Fruit fly (Drosophila melanogaster) whole organism, pupa: ENCODE measurements around the gene CG42556.
A peak's percentile ranks its signal among the peaks of the same experiment; 100 is the strongest.

Experiments used
- CG10348 ChIP-seq: fragments of 200-800 bp; sonication (Bioruptor generic); IDR thresholded peaks from 2 replicates; pipeline ENCODE4 v1.3.6; 2022; ENCODE audit warnings: missing biosample characterization, missing genetic modification characterization
- CG12605 ChIP-seq: fragments of 200-800 bp; sonication (Bioruptor generic); IDR thresholded peaks from 2 replicates; pipeline ENCODE4 v1.3.6; 2022; ENCODE audit warnings: missing biosample characterization, missing genetic modification characterization
- CG13204 ChIP-seq: fragments of 200-800 bp; sonication (Bioruptor generic); optimal IDR thresholded peaks from 2 replicates; lab custom pipeline; 2018; ENCODE audit warnings: missing biosample characterization, mild to moderate bottlenecking, missing genetic modification characterization, moderate library complexity
- CG14655 ChIP-seq: fragments of 200-800 bp; sonication (Bioruptor generic); optimal IDR thresholded peaks from 3 replicates; lab custom pipeline; 2017; ENCODE audit warnings: mild to moderate bottlenecking, missing biosample characterization, missing genetic modification reagents, missing genetic modification characterization
- CG15710 ChIP-seq: fragments of 200-800 bp; sonication (Bioruptor generic); optimal IDR thresholded peaks from 2 replicates; lab custom pipeline; 2018; ENCODE audit warnings: missing biosample characterization, mild to moderate bottlenecking, missing genetic modification characterization, moderate library complexity
- CG17806 ChIP-seq: fragments of 200-800 bp; sonication (Bioruptor generic); optimal IDR thresholded peaks from 2 replicates; lab custom pipeline; 2018; ENCODE audit warnings: missing biosample characterization, mild to moderate bottlenecking, missing genetic modification characterization, moderate library complexity
- CG32121 ChIP-seq: fragments of 200-800 bp; sonication (Bioruptor generic); IDR thresholded peaks from 2 replicates; pipeline ENCODE4 v1.3.6; 2022; ENCODE audit warnings: missing biosample characterization, missing genetic modification characterization
- CG34367 ChIP-seq: fragments of 200-800 bp; sonication (Bioruptor generic); optimal IDR thresholded peaks from 2 replicates; lab custom pipeline; 2018; ENCODE audit warnings: missing biosample characterization, mild to moderate bottlenecking, missing genetic modification characterization
- CG4496 ChIP-seq: fragments of 200-800 bp; sonication (Bioruptor generic); IDR thresholded peaks from 3 replicates; pipeline ENCODE4 v1.3.6; 2022; ENCODE audit warnings: missing biosample characterization, missing genetic modification characterization
- CG8159 ChIP-seq: fragments of 200-800 bp; sonication (Bioruptor generic); optimal IDR thresholded peaks from 3 replicates; lab custom pipeline; 2018; ENCODE audit warnings: missing biosample characterization, mild to moderate bottlenecking, missing genetic modification characterization, moderate library complexity
- CG8301 ChIP-seq: fragments of 200-800 bp; sonication (Bioruptor generic); optimal IDR thresholded peaks from 2 replicates; lab custom pipeline; 2018; ENCODE audit warnings: missing biosample characterization, mild to moderate bottlenecking, missing genetic modification characterization
- CG9948 ChIP-seq: fragments of 200-800 bp; sonication (Bioruptor generic); optimal IDR thresholded peaks from 2 replicates; lab custom pipeline; 2018; ENCODE audit warnings: missing biosample characterization, mild to moderate bottlenecking, missing genetic modification characterization, moderate library complexity
- D1 ChIP-seq: fragments of 200-800 bp; sonication (Bioruptor generic); optimal IDR thresholded peaks from 2 replicates; lab custom pipeline; 2018; ENCODE audit warnings: missing biosample characterization, mild to moderate bottlenecking, missing genetic modification characterization, moderate library complexity
- EcR ChIP-seq: fragments of 200-800 bp; sonication (Bioruptor generic); optimal IDR thresholded peaks from 3 replicates; lab custom pipeline; 2019; ENCODE audit warnings: missing biosample characterization, missing genetic modification characterization, mild to moderate bottlenecking, moderate library complexity, missing genetic modification reagents
- Ets98B ChIP-seq: fragments of 200-800 bp; sonication (Bioruptor generic); IDR thresholded peaks from 2 replicates; pipeline ENCODE4 v1.3.6; 2022; ENCODE audit warnings: missing biosample characterization, missing genetic modification characterization
- Pif1A ChIP-seq: fragments of 200-800 bp; sonication (Bioruptor generic); optimal IDR thresholded peaks from 3 replicates; lab custom pipeline; 2016; ENCODE audit warnings: missing biosample characterization, missing genetic modification characterization
- Pif1B ChIP-seq: fragments of 200-800 bp; sonication (Bioruptor generic); optimal IDR thresholded peaks from 3 replicates; lab custom pipeline; 2016; ENCODE audit warnings: missing biosample characterization, missing genetic modification characterization
- Snoo ChIP-seq: fragments of 200-800 bp; sonication (Bioruptor generic); optimal IDR thresholded peaks from 3 replicates; lab custom pipeline; 2017; ENCODE audit warnings: missing biosample characterization, mild to moderate bottlenecking, missing genetic modification characterization, inconsistent platforms
- fd96Ca ChIP-seq: fragments of 200-800 bp; sonication (Bioruptor generic); IDR thresholded peaks from 3 replicates; pipeline ENCODE4 v1.3.6; 2022; ENCODE audit warnings: missing biosample characterization, missing genetic modification characterization
- gl ChIP-seq: fragments of 200-800 bp; sonication (Bioruptor generic); optimal IDR thresholded peaks from 2 replicates; lab custom pipeline; 2018; ENCODE audit warnings: missing biosample characterization, mild to moderate bottlenecking, missing genetic modification characterization
- rn ChIP-seq: fragments of 200-800 bp; sonication (Bioruptor generic); IDR thresholded peaks from 2 replicates; pipeline ENCODE4 v1.3.6; 2022; ENCODE audit warnings: missing biosample characterization, missing genetic modification characterization

Gene CG42556

dm6 chr2L:16889608-16890007 lies at the start of gene CG42556:
CG42556 (plus strand) TSS chr2L:16889908.
- no peak for TF ChIP-seq gl (tag; lab: Kevin White, UChicago)

- TF ChIP-seq Pif1A (peak; percentile 52), Pif1B (GFP tag; lab: Kevin White, UChicago) (peak; percentile 27), CG8159 (tag; lab: Kevin White, UChicago) (no peak)
Observed at dm6 chr2L:16842505-16842904, 47.2 kb upstream of the CG42556 start.

- no peak; the same call in 2 of the 3 replicates for TF ChIP-seq fd96Ca (GFP tag; lab: Robert Waterston, UW)
- TF ChIP-seq rn (GFP tag; lab: Robert Waterston, UW), result no peak
- peak; percentile 40 for TF ChIP-seq Snoo (tag; lab: Kevin White, UChicago)
- no peak for TF ChIP-seq CG34367 (tag; lab: Kevin White, UChicago)
- no peak for TF ChIP-seq CG12605 (GFP tag; lab: Robert Waterston, UW)
- TF ChIP-seq Ets98B, result 0 out of 2 replicates have a peak, but pooled peaks have one; percentile 7
- no peak for TF ChIP-seq CG8159 (tag; lab: Kevin White, UChicago)
- TF ChIP-seq CG9948, result peak; percentile 7
- no peak for TF ChIP-seq CG10348 (GFP tag; lab: Robert Waterston, UW)
- peak; percentile 28 for TF ChIP-seq CG8301
- TF ChIP-seq CG13204 (GFP tag; lab: Kevin White, UChicago), result no peak
- peak; percentile 24 for TF ChIP-seq CG14655 (GFP tag; lab: Kevin White, UChicago)
- TF ChIP-seq gl (tag; lab: Kevin White, UChicago), result no peak
- no peak for TF ChIP-seq EcR (GFP tag; lab: Kevin White, UChicago)
- TF ChIP-seq Pif1A, result no peak
- peak; percentile 41; the same call in 1 of the 3 replicates for TF ChIP-seq CG4496 (GFP tag; lab: Robert Waterston, UW)
- TF ChIP-seq Pif1B (GFP tag; lab: Kevin White, UChicago), result no peak
- no peak for TF ChIP-seq D1 (tag; lab: Kevin White, UChicago)
- TF ChIP-seq CG17806 (tag; lab: Kevin White, UChicago), result no peak
- no peak for TF ChIP-seq CG15710 (tag; lab: Kevin White, UChicago)
- peak; percentile 46 for TF ChIP-seq CG32121 (GFP tag; lab: Robert Waterston, UW)
Observed at dm6 chr2L:16843336-16843735, 46.4 kb upstream of the CG42556 start.

dm6 chr2L:16845179-16845578 lies 44.5 kb upstream of the CG42556 start:
- TF ChIP-seq EcR (GFP tag; lab: Kevin White, UChicago), result no peak
- no peak for TF ChIP-seq Pif1A

dm6 chr2L:16846742-16847346 lies 42.9 kb upstream of the CG42556 start:
- TF ChIP-seq CG4496 (GFP tag; lab: Robert Waterston, UW), result no peak
- TF ChIP-seq EcR (GFP tag; lab: Kevin White, UChicago), result peak; percentile 61

- TF ChIP-seq rn (GFP tag; lab: Robert Waterston, UW) (no peak), gl (tag; lab: Kevin White, UChicago) (no peak), CG12605 (GFP tag; lab: Robert Waterston, UW) (no peak; the same call in 1 of the 2 replicates), CG15710 (tag; lab: Kevin White, UChicago) (no peak), CG8301 (no peak), CG8159 (tag; lab: Kevin White, UChicago) (no peak), Pif1A (no peak), Ets98B (no peak)
Observed at dm6 chr2L:16847948-16848347, 41.8 kb upstream of the CG42556 start.

- TF ChIP-seq CG8301, result no peak
Observed at dm6 chr2L:16848670-16849069, 41.0 kb upstream of the CG42556 start, which contains the start of gene CG13284. CG13284 (minus strand) TSS chr2L:16848716.

- TF ChIP-seq rn (GFP tag; lab: Robert Waterston, UW), result no peak
- TF ChIP-seq EcR (GFP tag; lab: Kevin White, UChicago), result no peak
- TF ChIP-seq CG34367 (tag; lab: Kevin White, UChicago), result no peak
- TF ChIP-seq CG13204 (GFP tag; lab: Kevin White, UChicago), result no peak
- no peak for TF ChIP-seq CG14655 (GFP tag; lab: Kevin White, UChicago)
- no peak for TF ChIP-seq CG12605 (GFP tag; lab: Robert Waterston, UW)
- no peak for TF ChIP-seq CG15710 (tag; lab: Kevin White, UChicago)
- TF ChIP-seq Ets98B, result no peak
- no peak for TF ChIP-seq CG4496 (GFP tag; lab: Robert Waterston, UW)
- no peak for TF ChIP-seq CG8301
Observed at dm6 chr2L:16850442-16850841, 39.3 kb upstream of the CG42556 start.
